Fruit fly (Drosophila melanogaster): ENCODE measurements around the gene CG11710.

CG11710 gene

dm6 chrX:20433345-20434332 is 4.2 kb upstream of the CG11710 start, which contains the start of gene CG1695:
Gene CG1695 (plus strand): TSS chrX:20433950.
- TF ChIP-seq h (optimal IDR thresholded peaks at IDR 0.05), result no peak

- TF ChIP-seq psq (optimal IDR thresholded peaks at IDR 0.05), result no peak
- no peak for TF ChIP-seq h (optimal IDR thresholded peaks at IDR 0.05)
- TF ChIP-seq insv (optimal IDR thresholded peaks at IDR 0.05), result no peak
- TF ChIP-seq Myc (optimal IDR thresholded peaks at IDR 0.05), result no peak
- TF ChIP-seq ttk (optimal IDR thresholded peaks at IDR 0.05), result no peak
- no peak for TF ChIP-seq Sin3A (optimal IDR thresholded peaks at IDR 0.05)
Measured at dm6 chrX:20426818-20427217, 2.7 kb downstream of the CG11710 start, which contains the start of gene CG15456. Gene CG15456 (minus strand): TSS chrX:20427042.

- TF ChIP-seq psq (optimal IDR thresholded peaks at IDR 0.05), result no peak
- no peak for TF ChIP-seq Sin3A (optimal IDR thresholded peaks at IDR 0.05)
- no peak for TF ChIP-seq h (optimal IDR thresholded peaks at IDR 0.05)
- TF ChIP-seq insv (optimal IDR thresholded peaks at IDR 0.05), result no peak
- no peak for TF ChIP-seq ttk (optimal IDR thresholded peaks at IDR 0.05)
- TF ChIP-seq Myc (optimal IDR thresholded peaks at IDR 0.05), result no peak
Measured at dm6 chrX:20423747-20424165, 5.7 kb downstream of the CG11710 start, which contains the start of the genes Pp4-19C and cactin. Gene Pp4-19C (minus strand): TSS chrX:20424002. Gene cactin (plus strand): TSS chrX:20424069.

- TF ChIP-seq Myc (optimal IDR thresholded peaks at IDR 0.05), result no peak
- no peak for TF ChIP-seq insv (optimal IDR thresholded peaks at IDR 0.05)
- no peak for TF ChIP-seq psq (optimal IDR thresholded peaks at IDR 0.05)
- TF ChIP-seq Sin3A (optimal IDR thresholded peaks at IDR 0.05), result no peak
- TF ChIP-seq ttk (optimal IDR thresholded peaks at IDR 0.05), result no peak
- no peak for TF ChIP-seq h (optimal IDR thresholded peaks at IDR 0.05)
Measured at dm6 chrX:20423158-20423557, 6.3 kb downstream of the CG11710 start.

DNA sequence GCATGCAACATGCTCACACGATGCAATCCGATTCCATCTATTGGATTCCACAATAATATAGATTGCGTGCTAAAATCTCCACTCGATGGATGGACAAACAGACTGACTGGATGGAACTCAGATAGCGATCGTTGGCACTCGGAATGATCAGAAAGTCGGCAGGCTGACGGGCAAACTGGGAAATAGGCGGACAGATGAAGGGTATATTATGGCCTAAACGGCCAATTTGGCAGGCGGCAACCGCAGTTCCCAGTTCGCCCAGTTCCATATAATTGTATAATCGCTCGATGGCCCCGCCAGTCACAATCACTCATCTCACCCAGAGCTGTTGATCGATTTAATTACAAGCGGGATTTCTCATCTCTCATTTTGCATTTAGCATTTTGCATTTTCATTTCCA is 10.2 kb downstream of the CG11710 start, which contains the start of gene Obp19d:
Gene Obp19d (plus strand): TSS at position 301 of the 400 bp plus-strand sequence.
- TF ChIP-seq insv (optimal IDR thresholded peaks at IDR 0.05), result no peak
- no peak for TF ChIP-seq h (optimal IDR thresholded peaks at IDR 0.05)
- no peak for TF ChIP-seq Sin3A (optimal IDR thresholded peaks at IDR 0.05)
- no peak for TF ChIP-seq Myc (optimal IDR thresholded peaks at IDR 0.05)
- no peak for TF ChIP-seq psq (optimal IDR thresholded peaks at IDR 0.05)
- TF ChIP-seq ttk (optimal IDR thresholded peaks at IDR 0.05), result no peak

DNA sequence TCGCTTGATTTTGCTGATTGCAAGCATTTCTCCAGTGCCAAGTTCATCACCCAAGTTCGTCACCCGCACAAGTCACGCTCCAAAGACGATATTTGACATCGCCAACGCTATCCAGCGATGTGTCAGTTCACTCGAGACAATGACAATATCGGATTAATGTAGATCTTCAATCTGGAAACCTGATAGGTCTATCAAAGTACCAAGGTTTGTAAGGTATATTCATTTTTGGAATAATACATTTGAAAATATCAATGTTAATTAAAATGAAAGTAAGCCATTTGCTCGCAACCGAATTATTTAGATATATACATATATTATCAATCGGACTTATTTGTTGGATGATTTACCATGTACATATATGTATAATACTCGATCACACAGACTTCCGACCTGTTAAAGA is 10.6 kb downstream of the CG11710 start, which contains the start of gene Obp19c:
Gene Obp19c (minus strand): TSS at position 101 of the 400 bp plus-strand sequence.
- TF ChIP-seq psq (optimal IDR thresholded peaks at IDR 0.05), result no peak
- no peak for TF ChIP-seq Sin3A (optimal IDR thresholded peaks at IDR 0.05)
- no peak for TF ChIP-seq Myc (optimal IDR thresholded peaks at IDR 0.05)
- TF ChIP-seq insv (optimal IDR thresholded peaks at IDR 0.05), result no peak
- no peak for TF ChIP-seq h (optimal IDR thresholded peaks at IDR 0.05)
- TF ChIP-seq ttk (optimal IDR thresholded peaks at IDR 0.05), result no peak

DNA sequence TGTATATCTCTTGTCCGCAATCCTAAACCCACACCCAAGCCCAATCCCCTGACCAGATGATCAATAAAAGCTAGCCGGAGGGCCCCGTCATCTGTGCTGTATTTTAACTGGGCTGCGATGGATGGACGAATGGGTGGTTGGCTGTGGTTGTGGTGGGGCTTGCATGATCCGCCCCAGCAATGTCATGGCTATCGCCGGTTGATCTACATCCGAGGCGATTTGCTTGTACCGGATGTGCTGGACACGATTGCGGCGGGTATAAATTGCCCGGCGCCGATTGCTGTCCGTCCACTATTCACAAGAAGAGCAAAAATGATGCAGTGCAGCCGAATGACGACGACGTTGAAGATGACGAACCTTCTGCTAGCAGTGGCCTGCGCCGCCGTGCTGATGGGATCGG is 13.0 kb downstream of the CG11710 start, which contains the start of gene Obp19b:
Gene Obp19b (plus strand): TSS at position 301 of the 400 bp plus-strand sequence.
- TF ChIP-seq ttk (optimal IDR thresholded peaks at IDR 0.05) (no peak), insv (optimal IDR thresholded peaks at IDR 0.05) (no peak), h (optimal IDR thresholded peaks at IDR 0.05) (no peak), Sin3A (optimal IDR thresholded peaks at IDR 0.05) (no peak), psq (optimal IDR thresholded peaks at IDR 0.05) (no peak), Myc (optimal IDR thresholded peaks at IDR 0.05) (no peak)

- TF ChIP-seq h (optimal IDR thresholded peaks at IDR 0.05), result no peak
- TF ChIP-seq ttk (optimal IDR thresholded peaks at IDR 0.05), result no peak
- TF ChIP-seq insv (optimal IDR thresholded peaks at IDR 0.05), result no peak
- TF ChIP-seq Myc (optimal IDR thresholded peaks at IDR 0.05), result no peak
- no peak for TF ChIP-seq Sin3A (optimal IDR thresholded peaks at IDR 0.05)
- no peak for TF ChIP-seq psq (optimal IDR thresholded peaks at IDR 0.05)
Measured at dm6 chrX:20415444-20415843, 14.0 kb downstream of the CG11710 start, which contains the start of gene Obp19a. Gene Obp19a (plus strand): TSS chrX:20415744.

DNA sequence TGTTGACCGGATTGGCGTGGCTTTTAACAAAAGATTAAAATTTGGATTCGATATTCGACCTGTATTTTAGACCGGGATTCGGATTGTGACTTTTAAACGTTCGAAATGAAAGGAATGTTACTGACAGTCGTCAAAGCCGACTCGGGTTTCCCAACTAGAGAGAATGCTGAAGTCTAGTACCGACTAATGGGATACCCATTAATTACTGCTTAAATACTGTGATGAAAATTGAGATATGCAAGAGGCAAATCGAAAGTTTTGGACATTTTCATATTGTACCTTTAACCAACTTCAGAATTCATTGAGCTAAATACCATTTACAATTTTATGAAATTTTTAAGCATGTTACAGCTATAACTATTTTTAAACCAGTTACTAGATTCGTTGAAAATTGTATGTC is 15.4 kb downstream of the CG11710 start, which contains the start of gene CG15458:
Gene CG15458 (minus strand): TSS at position 101 of the 400 bp plus-strand sequence.
- no peak for TF ChIP-seq ttk (optimal IDR thresholded peaks at IDR 0.05)
- no peak for TF ChIP-seq h (optimal IDR thresholded peaks at IDR 0.05)
- TF ChIP-seq psq (optimal IDR thresholded peaks at IDR 0.05), result no peak
- no peak for TF ChIP-seq Sin3A (optimal IDR thresholded peaks at IDR 0.05)
- TF ChIP-seq insv (optimal IDR thresholded peaks at IDR 0.05), result no peak
- TF ChIP-seq Myc (optimal IDR thresholded peaks at IDR 0.05), result no peak

DNA sequence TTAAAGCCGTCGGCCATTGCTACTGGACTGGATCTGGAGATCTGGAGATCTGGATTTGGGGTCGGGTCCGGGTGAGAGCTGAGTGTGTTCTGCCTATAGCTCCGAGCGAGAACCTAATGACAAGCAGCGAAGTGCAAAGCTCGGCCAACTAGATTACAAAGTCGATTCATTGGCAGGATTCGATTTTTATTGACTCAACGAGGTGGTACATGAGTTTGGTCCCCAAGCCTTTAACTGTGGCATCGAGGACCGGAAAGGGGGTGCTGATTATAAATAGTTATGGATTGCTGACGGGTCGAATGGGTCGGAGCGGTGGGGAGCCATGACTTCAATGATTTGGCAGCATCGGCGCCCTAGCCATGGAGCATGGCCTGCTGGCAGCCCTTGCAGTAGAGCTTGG is 16.0 kb downstream of the CG11710 start, which contains the start of gene CG15459:
Gene CG15459 (minus strand): TSS at position 101 of the 400 bp plus-strand sequence.
- TF ChIP-seq Sin3A (optimal IDR thresholded peaks at IDR 0.05), result no peak

DNA sequence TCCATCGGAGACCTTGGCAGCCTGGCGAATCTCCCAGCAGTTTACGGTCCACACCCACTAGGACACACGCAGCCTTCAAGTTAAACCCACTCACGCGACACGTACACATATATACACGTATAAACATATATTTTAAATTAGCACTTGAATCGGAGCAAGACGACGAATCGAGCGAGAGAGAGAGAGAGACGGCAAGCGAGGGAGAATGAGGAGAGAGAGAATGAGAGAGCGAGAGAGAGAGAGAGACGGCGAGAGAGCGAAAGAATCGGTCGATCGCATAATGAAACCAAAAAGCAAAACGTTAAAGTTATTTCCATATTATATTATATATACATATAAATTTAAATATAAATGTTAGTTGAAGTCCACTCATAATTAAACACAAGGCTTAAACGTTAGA is 17.8 kb downstream of the CG11710 start:
- TF ChIP-seq psq (optimal IDR thresholded peaks at IDR 0.05) (no peak), Myc (optimal IDR thresholded peaks at IDR 0.05) (no peak), Sin3A (optimal IDR thresholded peaks at IDR 0.05) (no peak), h (optimal IDR thresholded peaks at IDR 0.05) (no peak), insv (optimal IDR thresholded peaks at IDR 0.05) (no peak), ttk (optimal IDR thresholded peaks at IDR 0.05) (no peak)
